Fruit fly (Drosophila melanogaster) whole organism, adult: Measurements from ENCODE around the gene CG2145.
"Not testable (repeated sequence)": the region's sequence is repeated elsewhere in the genome, so short reads cannot be mapped to it uniquely, and the experiment has no call there.

Experiments
- CG12768 ChIP-seq: fragments of 200-800 bp; sonication (Bioruptor generic); optimal IDR thresholded peaks from 2 replicates; lab custom pipeline; 2017; ENCODE audit warnings: missing biosample characterization, missing genetic modification characterization, mild to moderate bottlenecking, moderate library complexity, missing genetic modification reagents
- CG5204 ChIP-seq: fragments of 200-800 bp; sonication (Bioruptor generic); optimal IDR thresholded peaks from 2 replicates; lab custom pipeline; 2016; ENCODE audit warnings: missing biosample characterization, missing genetic modification characterization
- Hr96 ChIP-seq: fragments of 200-800 bp; sonication (Bioruptor generic); optimal IDR thresholded peaks from 2 replicates; lab custom pipeline; 2016; ENCODE audit warnings: missing biosample characterization, missing genetic modification characterization
- bab1 ChIP-seq: fragments of 200-800 bp; sonication (Bioruptor generic); optimal IDR thresholded peaks from 3 replicates; lab custom pipeline; 2019; ENCODE audit warnings: missing biosample characterization, mild to moderate bottlenecking, missing genetic modification characterization, moderate library complexity
- cnc ChIP-seq, 2 experiments: fragments of >200 bp; optimal IDR thresholded peaks; 2 replicates each; lab custom pipeline; 2017
- pad ChIP-seq: fragments of 200-800 bp; sonication (Bioruptor generic); optimal IDR thresholded peaks from 3 replicates; lab custom pipeline; 2017; ENCODE audit warnings: missing biosample characterization, missing genetic modification characterization, mild to moderate bottlenecking, moderate library complexity, missing genetic modification reagents

DNA sequence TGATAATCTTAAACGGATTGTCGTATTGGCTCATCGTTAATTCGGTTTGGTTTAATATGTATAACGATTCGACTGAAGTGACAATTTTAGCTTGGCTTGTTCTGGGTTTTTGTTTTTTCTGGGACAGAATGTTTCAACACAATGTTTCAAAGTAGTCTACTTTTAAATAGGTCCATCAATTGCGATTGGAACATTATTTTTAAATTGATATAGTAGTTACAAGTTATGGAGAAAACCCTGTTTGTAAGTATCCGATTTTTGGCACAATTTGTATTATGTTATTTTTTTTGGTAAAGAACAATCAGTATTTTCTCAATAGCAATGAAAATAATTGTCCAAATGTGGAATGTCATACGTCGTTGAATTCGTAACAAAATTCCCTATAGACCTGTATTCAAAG lies 23.7 kb downstream of the CG2145 start, which contains the start of gene Rab9Fa:
- not testable (repeated sequence) for TF ChIP-seq Hr96; CG12768 (GFP tag; lab: Kevin White, UChicago); cnc (optimal IDR thresholded peaks at IDR 0.05; lab: Kevin White, UChicago); CG5204; bab1; pad (GFP tag; lab: Kevin White, UChicago)
